Worm (Caenorhabditis elegans): ENCODE data around the gene ndua-12.
"Not testable (repeated sequence)": the region's sequence is repeated elsewhere in the genome, so short reads cannot be mapped to it uniquely, and the experiment has no call there.

DNA sequence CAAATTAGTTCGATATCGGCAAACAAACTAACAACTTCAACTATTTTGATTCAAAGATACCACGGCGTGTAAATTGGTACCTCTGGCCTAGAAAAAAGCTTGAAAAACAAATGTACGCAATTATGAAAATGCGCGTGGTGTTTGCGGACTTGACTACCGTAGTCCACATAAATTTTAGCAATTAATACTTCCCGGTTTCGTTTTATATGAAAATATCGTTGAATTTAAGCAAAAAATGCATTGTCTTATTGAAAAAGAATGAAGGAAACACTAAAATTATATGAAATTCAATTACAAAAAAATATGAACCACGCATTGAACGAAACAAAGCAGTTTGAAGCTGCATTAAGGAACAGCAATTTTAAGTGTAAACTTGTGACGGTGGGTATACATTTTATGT is 44.7 kb downstream of the ndua-12 start, which contains the start of gene gpx-4:
- TF ChIP-seq ZK546.5 (tag; optimal IDR thresholded peaks at IDR 0.05); fkh-10 (GFP tag; optimal IDR thresholded peaks at IDR 0.05); ceh-28 (tag; optimal IDR thresholded peaks at IDR 0.05); fos-1 (tag; optimal IDR thresholded peaks at IDR 0.05); unc-130 (GFP tag; optimal IDR thresholded peaks at IDR 0.05); ceh-20 (GFP tag; IDR thresholded peaks at IDR 0.05); attf-4 (tag; optimal IDR thresholded peaks at IDR 0.05); lin-15B (tag; optimal IDR thresholded peaks at IDR 0.05); nhr-42 (GFP tag; IDR thresholded peaks at IDR 0.05); F44E2.7 (GFP tag; IDR thresholded peaks at IDR 0.05); mep-1 (tag; optimal IDR thresholded peaks at IDR 0.05): not testable (repeated sequence)

Data from whole organism, L4 larva.